Fruit fly (Drosophila melanogaster): ENCODE results near the gene milt.

Gene milt

dm6 chr2L:7090922-7091321, 53.3 kb downstream of the milt start (continued):
- TF ChIP-seq oc (tag; optimal IDR thresholded peaks at IDR 0.05) (no peak), CG6689 (GFP tag; IDR thresholded peaks at IDR 0.05) (peak; percentile 22; the same call in 1 of the 2 replicates), Oli (tag; optimal IDR thresholded peaks at IDR 0.05) (peak; percentile 16), dati (GFP tag; IDR thresholded peaks at IDR 0.05) (no peak), Ada2b (GFP tag; IDR thresholded peaks at IDR 0.05) (0 out of 2 replicates have a peak, but pooled peaks have one; percentile 21), CG15601 (tag; optimal IDR thresholded peaks at IDR 0.05) (no peak), CG4282 (GFP tag; optimal IDR thresholded peaks at IDR 0.05) (no peak), B-H2 (GFP tag; optimal IDR thresholded peaks at IDR 0.05) (no peak), eve (GFP tag; optimal IDR thresholded peaks at IDR 0.05) (no peak), CoRest (tag; optimal IDR thresholded peaks at IDR 0.05) (peak; percentile 4), CG12659 (GFP tag; optimal IDR thresholded peaks at IDR 0.05) (no peak), lmd (GFP tag; IDR thresholded peaks at IDR 0.05) (0 out of 2 replicates have a peak, but pooled peaks have one; percentile 23), ap (GFP tag; IDR thresholded peaks at IDR 0.05) (no peak), psq (GFP tag; optimal IDR thresholded peaks at IDR 0.05) (no peak), zen (tag; optimal IDR thresholded peaks at IDR 0.05) (no peak), ci (GFP tag; IDR thresholded peaks at IDR 0.05) (peak; percentile 52; the same call in 2 of the 3 replicates), vfl (GFP tag; optimal IDR thresholded peaks at IDR 0.05) (no peak), CG10366 (GFP tag; IDR thresholded peaks at IDR 0.05) (peak; percentile 30; the same call in 1 of the 2 replicates), CG2678 (tag; optimal IDR thresholded peaks at IDR 0.05) (peak; percentile 32), lov (optimal IDR thresholded peaks at IDR 0.05) (no peak), lov (GFP tag; IDR thresholded peaks at IDR 0.05) (no peak), CG16813 (GFP tag; IDR thresholded peaks at IDR 0.05; ENCODE audit: partially characterized antibody) (no peak), CG1529 (GFP tag; optimal IDR thresholded peaks at IDR 0.05) (no peak), Atf6 (GFP tag; IDR thresholded peaks at IDR 0.05) (peak; percentile 30; the same call in 1 of the 2 replicates), CG10979 (tag; optimal IDR thresholded peaks at IDR 0.05) (no peak), Dbx (GFP tag; IDR thresholded peaks at IDR 0.05) (0 out of 3 replicates have a peak, but pooled peaks have one; percentile 24), btn (GFP tag; optimal IDR thresholded peaks at IDR 0.05) (no peak), unpg (GFP tag; optimal IDR thresholded peaks at IDR 0.05) (peak; percentile 47), Sin3A (optimal IDR thresholded peaks at IDR 0.05) (no peak), h (optimal IDR thresholded peaks at IDR 0.05) (no peak), Lpt (GFP tag; optimal IDR thresholded peaks at IDR 0.05) (no peak), ind (GFP tag; optimal IDR thresholded peaks at IDR 0.05) (no peak), chm (GFP tag; IDR thresholded peaks at IDR 0.05) (no peak), Bdp1 (GFP tag; optimal IDR thresholded peaks at IDR 0.05) (no peak), CG6765 (GFP tag; optimal IDR thresholded peaks at IDR 0.05) (no peak), grn (GFP tag; optimal IDR thresholded peaks at IDR 0.05) (no peak), CG9609 (GFP tag; optimal IDR thresholded peaks at IDR 0.05) (no peak), CG4360 (GFP tag; IDR thresholded peaks at IDR 0.05) (no peak), ranshi (GFP tag; IDR thresholded peaks at IDR 0.05) (peak; percentile 49; the same call in 1 of the 2 replicates), Xrp1 (GFP tag; IDR thresholded peaks at IDR 0.05) (peak; percentile 47), Eip74EF (GFP tag; optimal IDR thresholded peaks at IDR 0.05) (no peak), fd3F (GFP tag; optimal IDR thresholded peaks at IDR 0.05) (no peak), CG17359 (tag; optimal IDR thresholded peaks at IDR 0.05) (peak; percentile 3), Fer1 (GFP tag; optimal IDR thresholded peaks at IDR 0.05) (no peak), Asciz (GFP tag; optimal IDR thresholded peaks at IDR 0.05) (no peak), crp (GFP tag; optimal IDR thresholded peaks at IDR 0.05) (no peak), Stat92E (GFP tag; optimal IDR thresholded peaks at IDR 0.05) (no peak), peb (GFP tag; IDR thresholded peaks at IDR 0.05) (0 out of 2 replicates have a peak, but pooled peaks have one; percentile 16), Meics (GFP tag; optimal IDR thresholded peaks at IDR 0.05) (no peak), caup (GFP tag; optimal IDR thresholded peaks at IDR 0.05; ENCODE audit: severe bottlenecking) (no peak), CG33213 (GFP tag; optimal IDR thresholded peaks at IDR 0.05) (no peak), row (GFP tag; IDR thresholded peaks at IDR 0.05) (peak; percentile 45; the same call in 2 of the 3 replicates)
